Fruit fly (Drosophila melanogaster): ENCODE measurements around the gene CG2150.

The CG2150 gene

DNA sequence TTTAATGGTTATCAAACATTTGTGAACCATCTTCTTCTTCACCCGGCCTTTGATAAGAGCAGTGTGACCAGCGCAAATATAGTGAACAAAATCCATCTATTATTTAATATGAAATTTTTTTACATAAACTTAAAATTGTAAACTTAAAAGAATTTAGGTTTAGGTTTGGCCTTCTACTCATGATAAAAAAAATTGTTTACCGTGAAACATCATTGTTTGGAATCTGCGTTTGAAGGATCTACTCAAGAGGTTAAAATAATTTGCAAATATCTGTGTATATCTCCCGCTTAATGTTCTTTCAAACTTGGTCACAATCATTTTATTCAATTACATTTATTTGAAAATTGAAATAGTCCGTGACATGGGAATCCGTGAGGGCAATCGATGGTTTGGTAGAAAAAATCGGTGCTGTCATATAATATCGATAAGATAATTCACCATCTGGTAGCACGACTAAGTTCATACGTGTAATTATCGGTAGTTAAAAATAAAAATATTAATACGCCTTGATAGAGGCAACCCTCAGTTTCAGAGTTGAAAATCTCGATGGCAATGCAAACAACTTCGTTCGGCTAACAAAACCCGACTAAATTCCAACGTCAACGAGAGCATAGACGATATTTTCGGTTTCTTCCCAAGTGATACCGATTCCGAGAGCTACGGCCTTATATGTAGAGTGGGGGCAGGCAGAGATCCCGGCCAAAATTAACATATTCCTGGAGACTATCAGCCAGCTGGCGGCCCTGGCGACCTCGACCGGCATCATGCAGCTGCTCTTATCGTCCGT is 7.4 kb upstream of the CG2150 start, which contains the start of the genes betaGlu and sip3 (continued):
- TF ChIP-seq CG14014 (GFP tag; IDR thresholded peaks at IDR 0.05) (no peak), ap (GFP tag; IDR thresholded peaks at IDR 0.05) (no peak), rib (GFP tag; IDR thresholded peaks at IDR 0.05) (no peak), kah (GFP tag; optimal IDR thresholded peaks at IDR 0.05) (no peak), esg (GFP tag; conservative IDR thresholded peaks at IDR 0.05) (no peak), Sry-δ (GFP tag; optimal IDR thresholded peaks at IDR 0.05) (peak; percentile 79), Stat92E (GFP tag; optimal IDR thresholded peaks at IDR 0.05) (no peak), ranshi (GFP tag; IDR thresholded peaks at IDR 0.05) (no peak), bbx (GFP tag; IDR thresholded peaks at IDR 0.05; ENCODE audit: partially characterized antibody) (peak; percentile 92), Bgb (GFP tag; IDR thresholded peaks at IDR 0.05; ENCODE audit: partially characterized antibody) (peak; percentile 92), mirr (GFP tag; optimal IDR thresholded peaks at IDR 0.05) (no peak), sc (optimal IDR thresholded peaks at IDR 0.05) (no peak), sc (GFP tag; optimal IDR thresholded peaks at IDR 0.05) (no peak), CG14710 (tag; optimal IDR thresholded peaks at IDR 0.05) (peak; percentile 64), pan (optimal IDR thresholded peaks at IDR 0.05) (no peak), pan (GFP tag; optimal IDR thresholded peaks at IDR 0.05 in 1 of 2, IDR thresholded peaks at IDR 0.05 in 1 of 2) (no peak), onecut (GFP tag; IDR thresholded peaks at IDR 0.05) (no peak), hbn (GFP tag; IDR thresholded peaks at IDR 0.05; ENCODE audit: partially characterized antibody) (peak; percentile 86), ash1 (GFP tag; optimal IDR thresholded peaks at IDR 0.05) (no peak), CG10462 (GFP tag; optimal IDR thresholded peaks at IDR 0.05) (no peak), Deaf1 (tag; optimal IDR thresholded peaks at IDR 0.05) (no peak), dan (GFP tag; IDR thresholded peaks at IDR 0.05) (no peak), fu2 (GFP tag; optimal IDR thresholded peaks at IDR 0.05) (no peak), dm (GFP tag; optimal IDR thresholded peaks at IDR 0.05) (no peak), CG16813 (GFP tag; IDR thresholded peaks at IDR 0.05; ENCODE audit: partially characterized antibody) (peak; percentile 91), Dip2 (GFP tag; IDR thresholded peaks at IDR 0.05) (no peak), CG10366 (GFP tag; IDR thresholded peaks at IDR 0.05) (no peak), CG8281 (tag; optimal IDR thresholded peaks at IDR 0.05) (no peak), Asciz (GFP tag; optimal IDR thresholded peaks at IDR 0.05) (no peak), CG8944 (GFP tag; optimal IDR thresholded peaks at IDR 0.05) (no peak), Eip74EF (GFP tag; optimal IDR thresholded peaks at IDR 0.05) (no peak), Fer2 (tag; optimal IDR thresholded peaks at IDR 0.05) (no peak), yki (optimal IDR thresholded peaks at IDR 0.05) (no peak), Trl (optimal IDR thresholded peaks at IDR 0.05) (no peak), Trl (GFP tag; optimal IDR thresholded peaks at IDR 0.05) (no peak), Ptx1 (GFP tag; IDR thresholded peaks at IDR 0.05) (no peak), nom (GFP tag; optimal IDR thresholded peaks at IDR 0.05) (no peak), nau (GFP tag; optimal IDR thresholded peaks at IDR 0.05) (no peak), gsb (GFP tag; IDR thresholded peaks at IDR 0.05) (no peak), CG9876 (GFP tag; optimal IDR thresholded peaks at IDR 0.05) (no peak), knrl (GFP tag; IDR thresholded peaks at IDR 0.05; ENCODE audit: partially characterized antibody) (peak; percentile 93), vnd (GFP tag; IDR thresholded peaks at IDR 0.05; ENCODE audit: partially characterized antibody) (peak; percentile 89), CG18262 (tag; optimal IDR thresholded peaks at IDR 0.05) (no peak), bowl (GFP tag; IDR thresholded peaks at IDR 0.05) (no peak), MBD-R2 (GFP tag; IDR thresholded peaks at IDR 0.05) (peak; percentile 32), Ets65A (GFP tag) (peak; percentile 64), CG11398 (GFP tag; optimal IDR thresholded peaks at IDR 0.05) (no peak), slou (GFP tag; optimal IDR thresholded peaks at IDR 0.05) (no peak), CG14441 (GFP tag; IDR thresholded peaks at IDR 0.05) (no peak), Nf-YB (GFP tag; optimal IDR thresholded peaks at IDR 0.05) (no peak), CG14860 (GFP tag; IDR thresholded peaks at IDR 0.05; ENCODE audit: partially characterized antibody) (peak; percentile 90)

Data from whole organism, embryonic.